Fruit fly (Drosophila melanogaster) whole organism, embryonic: ENCODE measurements around the gene Aldh.

ENCODE experiments used
- Atf-2 ChIP-seq: fragments of 200-800 bp; sonication (Bioruptor generic); optimal IDR thresholded peaks from 2 replicates; lab custom pipeline; 2016; ENCODE audit warnings: missing biosample characterization, missing genetic modification characterization
- CG10274 ChIP-seq: fragments of 200-800 bp; sonication (Bioruptor generic); optimal IDR thresholded peaks from 3 replicates; lab custom pipeline; 2017; ENCODE audit warnings: missing biosample characterization, mild to moderate bottlenecking, missing genetic modification characterization
- CG10462 ChIP-seq: fragments of 200-800 bp; sonication (Bioruptor generic); optimal IDR thresholded peaks from 2 replicates; lab custom pipeline; 2016; ENCODE audit warnings: missing biosample characterization, missing genetic modification characterization
- CG11723 ChIP-seq: fragments of 200-800 bp; sonication (Bioruptor generic); optimal IDR thresholded peaks from 2 replicates; lab custom pipeline; 2017; ENCODE audit warnings: missing biosample characterization, mild to moderate bottlenecking, missing genetic modification characterization
- CG1233 ChIP-seq: fragments of 200-800 bp; sonication (Bioruptor generic); optimal IDR thresholded peaks from 4 replicates; lab custom pipeline; 2018; ENCODE audit warnings: missing biosample characterization, mild to moderate bottlenecking, missing genetic modification characterization
- CG12659 ChIP-seq: fragments of 200-800 bp; sonication (Bioruptor generic); optimal IDR thresholded peaks from 3 replicates; lab custom pipeline; 2017; ENCODE audit warnings: mild to moderate bottlenecking, missing biosample characterization, missing genetic modification reagents, missing genetic modification characterization
- CG15479 ChIP-seq: fragments of 200-800 bp; sonication (Bioruptor generic); optimal IDR thresholded peaks from 3 replicates; lab custom pipeline; 2019; ENCODE audit warnings: missing biosample characterization, mild to moderate bottlenecking, missing genetic modification characterization, moderate library complexity
- CG17829 ChIP-seq: fragments of 200-800 bp; optimal IDR thresholded peaks from 2 replicates; lab custom pipeline; 2019; ENCODE audit warnings: missing biosample characterization, mild to moderate bottlenecking, missing genetic modification characterization, moderate library complexity
- CG17912 ChIP-seq: fragments of 200-800 bp; sonication (Bioruptor generic); optimal IDR thresholded peaks from 2 replicates; lab custom pipeline; 2018; ENCODE audit warnings: missing biosample characterization, mild to moderate bottlenecking, missing genetic modification characterization
- CG2199 ChIP-seq: fragments of 200-800 bp; sonication (Bioruptor generic); IDR thresholded peaks from 3 replicates; pipeline ENCODE4 v1.3.6; 2022; ENCODE audit warnings: missing biosample characterization, missing genetic modification characterization
- CG2202 ChIP-seq: fragments of 200-800 bp; sonication (Bioruptor generic); optimal IDR thresholded peaks from 2 replicates; lab custom pipeline; 2018; ENCODE audit warnings: missing biosample characterization, mild to moderate bottlenecking, missing genetic modification characterization
- CG3065 ChIP-seq: fragments of 200-800 bp; sonication (Bioruptor generic); optimal IDR thresholded peaks from 2 replicates; lab custom pipeline; 2016; ENCODE audit warnings: missing biosample characterization, missing genetic modification characterization
- CG3163 ChIP-seq: fragments of 200-800 bp; sonication (Bioruptor generic); optimal IDR thresholded peaks from 3 replicates; lab custom pipeline; 2016; ENCODE audit warnings: missing biosample characterization, missing genetic modification characterization
- CG3407 ChIP-seq: fragments of 200-800 bp; sonication (Bioruptor generic); optimal IDR thresholded peaks from 2 replicates; lab custom pipeline; 2018; ENCODE audit warnings: missing biosample characterization, mild to moderate bottlenecking, missing genetic modification characterization
- CG34422 ChIP-seq: fragments of 200-800 bp; sonication (Bioruptor generic); IDR thresholded peaks from 3 replicates; pipeline ENCODE4 v1.3.6; 2022; ENCODE audit warnings: missing biosample characterization, missing genetic modification characterization
- CG4820 ChIP-seq: fragments of 200-800 bp; sonication (Bioruptor generic); optimal IDR thresholded peaks from 3 replicates; lab custom pipeline; 2016; ENCODE audit warnings: missing biosample characterization, missing genetic modification characterization
- CG6272 ChIP-seq: fragments of 200-800 bp; sonication (Bioruptor generic); IDR thresholded peaks from 2 replicates; pipeline ENCODE4 v1.3.6; 2022; ENCODE audit warnings: missing biosample characterization, missing genetic modification characterization
- CG6813 ChIP-seq: fragments of 200-800 bp; sonication (Bioruptor generic); optimal IDR thresholded peaks from 2 replicates; lab custom pipeline; 2017; ENCODE audit warnings: missing biosample characterization, missing genetic modification characterization, mild to moderate bottlenecking, moderate library complexity, missing genetic modification reagents
- CG7928 ChIP-seq: fragments of 200-800 bp; sonication (Bioruptor generic); optimal IDR thresholded peaks from 2 replicates; lab custom pipeline; 2017; ENCODE audit warnings: missing biosample characterization, mild to moderate bottlenecking, missing genetic modification characterization
- CG8765 ChIP-seq: fragments of 200-800 bp; sonication (Bioruptor generic); IDR thresholded peaks from 2 replicates; pipeline ENCODE4 v1.3.6; 2022; ENCODE audit warnings: missing biosample characterization, missing genetic modification characterization
- Camta ChIP-seq: fragments of 200-800 bp; sonication (Bioruptor generic); optimal IDR thresholded peaks from 2 replicates; lab custom pipeline; 2016; ENCODE audit warnings: missing biosample characterization, missing genetic modification characterization
- CkIIα-i1 ChIP-seq: fragments of 200-800 bp; sonication (Bioruptor generic); IDR thresholded peaks from 2 replicates; pipeline ENCODE4 v1.3.6; 2022; ENCODE audit warnings: missing biosample characterization, missing genetic modification characterization
- D19A ChIP-seq: fragments of 200-800 bp; optimal IDR thresholded peaks from 3 replicates; lab custom pipeline; 2019; ENCODE audit warnings: missing biosample characterization, mild to moderate bottlenecking, missing genetic modification characterization, moderate library complexity
- Dfd ChIP-seq, 2 experiments: fragments of >200 bp; optimal IDR thresholded peaks; 2 replicates each; lab custom pipeline; 2017; ENCODE audit warnings: missing biosample characterization in 2 of 2, missing genetic modification characterization in 2 of 2
- Drgx ChIP-seq: fragments of 200-800 bp; sonication (Bioruptor generic); IDR thresholded peaks from 2 replicates; pipeline ENCODE4 v1.3.6; 2022; ENCODE audit warnings: missing biosample characterization, missing genetic modification characterization
- HmgZ ChIP-seq: fragments of 200-800 bp; sonication (Bioruptor generic); optimal IDR thresholded peaks from 2 replicates; lab custom pipeline; 2018; ENCODE audit warnings: missing biosample characterization, mild to moderate bottlenecking, missing genetic modification characterization
- Lhr ChIP-seq: fragments of 200-800 bp; sonication (Bioruptor generic); optimal IDR thresholded peaks from 3 replicates; lab custom pipeline; 2017; ENCODE audit warnings: mild to moderate bottlenecking, missing biosample characterization, missing genetic modification reagents, missing genetic modification characterization
- MTF-1 ChIP-seq: fragments of 200-800 bp; sonication (Bioruptor generic); optimal IDR thresholded peaks from 2 replicates; lab custom pipeline; 2018; ENCODE audit warnings: missing biosample characterization, mild to moderate bottlenecking, missing genetic modification characterization, borderline replicate concordance
- Nf-YB ChIP-seq: fragments of 200-800 bp; sonication (Bioruptor generic); optimal IDR thresholded peaks from 3 replicates; lab custom pipeline; 2019; ENCODE audit warnings: missing biosample characterization, mild to moderate bottlenecking, missing genetic modification characterization, moderate library complexity
- Ptx1 ChIP-seq: fragments of 200-800 bp; sonication (Bioruptor generic); IDR thresholded peaks from 2 replicates; pipeline ENCODE4 v1.3.6; 2022; ENCODE audit warnings: missing biosample characterization, missing genetic modification characterization
- Sry-β ChIP-seq: fragments of 200-800 bp; sonication (Bioruptor generic); optimal IDR thresholded peaks from 2 replicates; lab custom pipeline; 2018; ENCODE audit warnings: missing biosample characterization, mild to moderate bottlenecking, missing genetic modification characterization, moderate library complexity
- ac ChIP-seq: fragments of 200-800 bp; sonication (Bioruptor generic); optimal IDR thresholded peaks from 3 replicates; lab custom pipeline; 2017; ENCODE audit warnings: missing biosample characterization, mild to moderate bottlenecking, missing genetic modification characterization
- ap ChIP-seq: fragments of 200-800 bp; sonication (Bioruptor generic); IDR thresholded peaks from 2 replicates; pipeline ENCODE4 v1.3.6; 2022; ENCODE audit warnings: missing biosample characterization, missing genetic modification characterization
- ara ChIP-seq: fragments of 200-800 bp; sonication (Bioruptor generic); IDR thresholded peaks from 2 replicates; pipeline ENCODE4 v1.3.6; 2022; ENCODE audit warnings: missing biosample characterization, missing genetic modification characterization
- ato ChIP-seq: fragments of 200-800 bp; sonication (Bioruptor generic); IDR thresholded peaks from 2 replicates; pipeline ENCODE4 v1.3.6; 2022; ENCODE audit warnings: missing biosample characterization, missing genetic modification characterization; ENCODE audit not compliant: partially characterized antibody
- bigmax ChIP-seq: fragments of 200-800 bp; sonication (Bioruptor generic); optimal IDR thresholded peaks from 2 replicates; lab custom pipeline; 2018; ENCODE audit warnings: missing biosample characterization, mild to moderate bottlenecking, missing genetic modification characterization
- dysf ChIP-seq: fragments of 200-800 bp; sonication (Bioruptor generic); IDR thresholded peaks from 3 replicates; pipeline ENCODE4 v1.3.6; 2022; ENCODE audit warnings: missing biosample characterization, missing genetic modification characterization
- emc ChIP-seq: fragments of 200-800 bp; sonication (Bioruptor generic); optimal IDR thresholded peaks from 2 replicates; lab custom pipeline; 2016; ENCODE audit warnings: missing biosample characterization, missing genetic modification characterization
- ewg ChIP-seq: fragments of 200-800 bp; sonication (Bioruptor generic); optimal IDR thresholded peaks from 3 replicates; lab custom pipeline; 2017; ENCODE audit warnings: mild to moderate bottlenecking, missing biosample characterization, missing genetic modification reagents, missing genetic modification characterization
- gcm ChIP-seq: fragments of 200-800 bp; sonication (Bioruptor generic); optimal IDR thresholded peaks from 2 replicates; lab custom pipeline; 2019; ENCODE audit warnings: missing biosample characterization, mild to moderate bottlenecking, missing genetic modification characterization, moderate library complexity
- h ChIP-seq: fragments of >200 bp; optimal IDR thresholded peaks from 2 replicates; lab custom pipeline; 2017
- kay ChIP-seq: fragments of 200-800 bp; sonication (Bioruptor generic); optimal IDR thresholded peaks from 2 replicates; lab custom pipeline; 2016; ENCODE audit warnings: missing biosample characterization, missing genetic modification characterization
- luna ChIP-seq: fragments of 200-800 bp; sonication (Bioruptor generic); optimal IDR thresholded peaks from 2 replicates; lab custom pipeline; 2016; ENCODE audit warnings: missing biosample characterization, missing genetic modification characterization
- scrt ChIP-seq: fragments of 200-800 bp; sonication (Bioruptor generic); optimal IDR thresholded peaks from 2 replicates; lab custom pipeline; 2018; ENCODE audit warnings: missing biosample characterization, mild to moderate bottlenecking, missing genetic modification characterization, moderate library complexity
- sd ChIP-seq: fragments of 200-800 bp; sonication (Bioruptor generic); optimal IDR thresholded peaks from 3 replicates; lab custom pipeline; 2018; ENCODE audit warnings: missing biosample characterization, mild to moderate bottlenecking, missing genetic modification characterization, moderate library complexity
- stwl ChIP-seq: fragments of 200-800 bp; sonication (Bioruptor generic); optimal IDR thresholded peaks from 3 replicates; lab custom pipeline; 2018; ENCODE audit warnings: missing biosample characterization, mild to moderate bottlenecking, missing genetic modification characterization, moderate library complexity
- tio ChIP-seq: fragments of 200-800 bp; sonication (Bioruptor generic); optimal IDR thresholded peaks from 2 replicates; lab custom pipeline; 2017; ENCODE audit warnings: missing biosample characterization, missing genetic modification characterization, inconsistent platforms
- toy ChIP-seq: fragments of 200-800 bp; sonication (Bioruptor generic); IDR thresholded peaks from 2 replicates; pipeline ENCODE4 v1.3.6; 2022; ENCODE audit warnings: missing biosample characterization, missing genetic modification characterization
- tx ChIP-seq: fragments of 200-800 bp; sonication (Bioruptor generic); optimal IDR thresholded peaks from 2 replicates; lab custom pipeline; 2016; ENCODE audit warnings: missing biosample characterization, missing genetic modification characterization
- vfl ChIP-seq: fragments of 200-800 bp; sonication (Bioruptor generic); optimal IDR thresholded peaks from 2 replicates; lab custom pipeline; 2016; ENCODE audit warnings: missing biosample characterization, missing genetic modification characterization

Gene Aldh

DNA sequence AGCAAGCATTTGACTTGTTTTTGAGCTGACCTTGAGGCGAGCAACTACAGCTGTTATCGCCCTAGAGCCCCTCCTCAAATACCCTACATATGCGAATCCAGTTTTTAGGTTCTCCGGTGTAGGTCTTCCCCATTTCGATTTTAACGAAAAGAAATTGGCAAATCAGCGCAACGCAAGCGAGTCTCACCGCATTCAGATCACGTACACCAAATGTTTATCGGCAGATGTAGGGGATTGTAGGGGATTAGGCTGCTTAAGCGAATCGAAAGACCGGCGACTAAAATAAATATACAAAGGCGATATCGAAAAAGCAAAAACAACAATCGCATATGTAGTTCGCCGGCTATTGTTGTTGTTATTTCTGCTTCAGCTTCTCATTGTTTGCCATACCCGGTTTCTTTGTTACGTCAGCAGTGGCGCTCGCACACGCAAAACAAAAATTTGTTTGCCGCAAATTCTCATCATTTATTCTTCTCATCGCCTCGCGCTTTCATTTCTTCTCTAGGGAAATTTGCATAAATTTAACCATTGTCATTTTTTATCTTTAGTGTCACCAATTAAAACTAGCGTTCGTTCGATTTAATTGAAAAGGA, 920 bp downstream of the Aldh start (continued):
- TF ChIP-seq CG11723 (peak; percentile 5), CG6813 (GFP tag; lab: Kevin White, UChicago) (peak; percentile 37), ewg (no peak), CG10274 (peak; percentile 100), h (lab: Kevin White, UChicago) (no peak), Dfd (GFP tag; optimal IDR thresholded peaks at IDR 0.05; lab: Kevin White, UChicago) (no peak), tx (peak; percentile 74), dysf (GFP tag; lab: Robert Waterston, UW) (peak; percentile 87), HmgZ (tag; lab: Kevin White, UChicago) (peak; percentile 64), CG4820 (GFP tag; lab: Kevin White, UChicago) (peak; percentile 22), CG3407 (GFP tag; lab: Kevin White, UChicago) (no peak), CG12659 (GFP tag; lab: Kevin White, UChicago) (peak; percentile 60), vfl (peak; percentile 81), Camta (peak; percentile 48), luna (peak; percentile 46), ato (no peak), Ptx1 (GFP tag; lab: Robert Waterston, UW) (peak; percentile 79), Drgx (GFP tag; lab: Robert Waterston, UW) (peak; percentile 92), CG8765 (GFP tag; lab: Robert Waterston, UW) (no peak), CG3163 (peak; percentile 18), CkIIα-i1 (0 out of 2 replicates have a peak, but pooled peaks have one; percentile 14), Sry-β (GFP tag; lab: Kevin White, UChicago) (no peak), emc (GFP tag; lab: Kevin White, UChicago) (peak; percentile 85), CG34422 (GFP tag; lab: Robert Waterston, UW) (peak; percentile 76; the same call in 2 of the 3 replicates), CG3065 (no peak), stwl (tag; lab: Kevin White, UChicago) (no peak), Lhr (GFP tag; lab: Kevin White, UChicago) (no peak), D19A (tag; lab: Kevin White, UChicago) (no peak), tio (GFP tag; lab: Kevin White, UChicago) (no peak), CG2199 (GFP tag; lab: Robert Waterston, UW) (no peak), ac (no peak), CG10462 (GFP tag; lab: Kevin White, UChicago) (no peak), CG17912 (no peak), CG2202 (tag; lab: Kevin White, UChicago) (no peak), kay (GFP tag; lab: Kevin White, UChicago) (peak; percentile 4), MTF-1 (GFP tag; lab: Kevin White, UChicago) (no peak), bigmax (no peak), toy (GFP tag; lab: Robert Waterston, UW) (0 out of 2 replicates have a peak, but pooled peaks have one; percentile 35), gcm (no peak), scrt (GFP tag; lab: Kevin White, UChicago) (peak; percentile 41), ap (GFP tag; lab: Robert Waterston, UW) (peak; percentile 66), Nf-YB (GFP tag; lab: Kevin White, UChicago) (no peak), CG6272 (peak; percentile 56), CG17829 (tag; lab: Kevin White, UChicago) (peak; percentile 6), CG1233 (peak; percentile 40), CG15479 (GFP tag; lab: Kevin White, UChicago) (peak; percentile 32), Atf-2 (GFP tag; lab: Kevin White, UChicago) (peak; percentile 50), sd (tag; lab: Kevin White, UChicago) (peak; percentile 69), ara (GFP tag; lab: Robert Waterston, UW) (0 out of 2 replicates have a peak, but pooled peaks have one; percentile 16), CG7928 (GFP tag; lab: Kevin White, UChicago) (no peak)
